Worm (Caenorhabditis elegans): ENCODE data around the gene pdl-1.

ce11 chrII:7154711-7155110 lies 28.9 kb upstream of the pdl-1 start:
- no peak for TF ChIP-seq Y105C5A.15 (GFP tag; IDR thresholded peaks at IDR 0.05)
- TF ChIP-seq fos-1 (tag; optimal IDR thresholded peaks at IDR 0.05) = no peak
